Worm (Caenorhabditis elegans): Measurements from ENCODE around the gene pgm-3.

ce11 chrIV:8754727-8755126 is 29.2 kb downstream of the pgm-3 start, which contains the start of gene elli-1:
- TF ChIP-seq aly-1 (tag; optimal IDR thresholded peaks at IDR 0.05) (no peak), B0310.2 (tag; optimal IDR thresholded peaks at IDR 0.05) (no peak), hmbx-1 (tag; optimal IDR thresholded peaks at IDR 0.05) (no peak)

All from whole organism, early embryonic.